Worm (Caenorhabditis elegans): Measurements from ENCODE around the gene sre-3.

DNA sequence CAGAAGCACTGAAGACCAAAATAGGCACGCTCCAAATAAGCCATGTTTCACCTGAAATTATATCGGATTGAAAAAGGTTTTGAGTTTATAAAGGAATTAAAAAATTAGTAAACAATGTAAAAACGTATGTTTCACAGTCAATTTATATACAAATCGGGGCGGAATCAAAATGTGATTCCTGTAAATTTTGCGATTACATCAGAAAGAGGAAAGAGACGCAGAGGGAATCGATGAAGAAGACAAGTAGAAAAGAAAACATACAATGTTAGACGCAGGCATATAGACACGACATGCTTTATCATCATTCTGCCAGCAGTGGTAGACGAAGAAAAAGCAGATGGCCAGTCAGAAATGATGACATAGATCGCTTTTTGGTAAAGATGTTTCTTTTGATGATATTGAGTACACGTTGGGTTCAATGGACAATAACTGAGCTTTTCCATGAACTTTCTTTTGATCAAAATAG lies 21.5 kb upstream of the sre-3 start, which contains the start of gene msra-1:
- TF ChIP-seq sox-4 (tag; optimal IDR thresholded peaks at IDR 0.05) (no peak), hlh-13 (GFP tag; optimal IDR thresholded peaks at IDR 0.05) (no peak), nfya-1 (tag; optimal IDR thresholded peaks at IDR 0.05) (no peak)

Measured in whole organism, late embryonic.